Fruit fly (Drosophila melanogaster) whole organism, pupa: ENCODE data around the gene Acsx1R.

Experiments
- D1 ChIP-seq: fragments of 200-800 bp; sonication (Bioruptor generic); optimal IDR thresholded peaks from 2 replicates; lab custom pipeline; 2018; ENCODE audit warnings: missing biosample characterization, mild to moderate bottlenecking, missing genetic modification characterization, moderate library complexity
- Pif1A ChIP-seq: fragments of 200-800 bp; sonication (Bioruptor generic); optimal IDR thresholded peaks from 3 replicates; lab custom pipeline; 2016; ENCODE audit warnings: missing biosample characterization, missing genetic modification characterization
- fd96Ca ChIP-seq: fragments of 200-800 bp; sonication (Bioruptor generic); IDR thresholded peaks from 3 replicates; pipeline ENCODE4 v1.3.6; 2022; ENCODE audit warnings: missing biosample characterization, missing genetic modification characterization
- gl ChIP-seq: fragments of 200-800 bp; sonication (Bioruptor generic); optimal IDR thresholded peaks from 2 replicates; lab custom pipeline; 2018; ENCODE audit warnings: missing biosample characterization, mild to moderate bottlenecking, missing genetic modification characterization
- rn ChIP-seq: fragments of 200-800 bp; sonication (Bioruptor generic); IDR thresholded peaks from 2 replicates; pipeline ENCODE4 v1.3.6; 2022; ENCODE audit warnings: missing biosample characterization, missing genetic modification characterization

- no peak for TF ChIP-seq gl (tag; lab: Kevin White, UChicago)
- TF ChIP-seq fd96Ca: no peak
- TF ChIP-seq Pif1A: no peak
- TF ChIP-seq D1 (tag; lab: Kevin White, UChicago): no peak
- no peak for TF ChIP-seq rn (GFP tag; lab: Robert Waterston, UW)
Observed at dm6 chr3R:19727806-19728205, 49.3 kb downstream of the Acsx1R start.
